Fruit fly (Drosophila melanogaster) whole organism, embryonic: ENCODE results near the gene Cdc14.

Source experiments
- B-H2 ChIP-seq: fragments of 200-800 bp; sonication (Bioruptor generic); optimal IDR thresholded peaks from 2 replicates; lab custom pipeline; 2018; ENCODE audit warnings: missing biosample characterization, mild to moderate bottlenecking, missing genetic modification characterization
- C15 ChIP-seq: fragments of 200-800 bp; sonication (Bioruptor generic); IDR thresholded peaks from 3 replicates; pipeline ENCODE4 v1.3.6; 2022; ENCODE audit warnings: missing biosample characterization, missing genetic modification characterization
- CG10321 ChIP-seq: fragments of 200-800 bp; sonication (Bioruptor generic); IDR thresholded peaks from 2 replicates; pipeline ENCODE4 v1.3.6; 2022; ENCODE audit warnings: missing biosample characterization, missing genetic modification characterization
- CG11456 ChIP-seq: fragments of 200-800 bp; sonication (Bioruptor generic); IDR thresholded peaks from 3 replicates; pipeline ENCODE4 v1.3.6; 2022; ENCODE audit warnings: missing biosample characterization, missing genetic modification characterization
- CG11696 ChIP-seq: fragments of 200-800 bp; sonication (Bioruptor generic); IDR thresholded peaks from 2 replicates; pipeline ENCODE4 v1.3.6; 2022; ENCODE audit warnings: missing biosample characterization, missing genetic modification characterization
- CG12236 ChIP-seq: fragments of 200-800 bp; sonication (Bioruptor generic); optimal IDR thresholded peaks from 2 replicates; lab custom pipeline; 2016; ENCODE audit warnings: missing biosample characterization, missing genetic modification characterization
- CG13287 ChIP-seq: fragments of 200-800 bp; sonication (Bioruptor generic); IDR thresholded peaks from 2 replicates; pipeline ENCODE4 v1.3.6; 2022; ENCODE audit warnings: missing biosample characterization, missing genetic modification characterization; ENCODE audit not compliant: partially characterized antibody
- CG14860 ChIP-seq: fragments of 200-800 bp; sonication (Bioruptor generic); IDR thresholded peaks from 3 replicates; pipeline ENCODE4 v1.3.6; 2022; ENCODE audit warnings: missing biosample characterization, missing genetic modification characterization; ENCODE audit not compliant: partially characterized antibody
- CG15269 ChIP-seq: fragments of 200-800 bp; sonication (Bioruptor generic); optimal IDR thresholded peaks from 2 replicates; lab custom pipeline; 2018; ENCODE audit warnings: missing biosample characterization, mild to moderate bottlenecking, missing genetic modification characterization, moderate library complexity
- CG1529 ChIP-seq: fragments of 200-800 bp; sonication (Bioruptor generic); optimal IDR thresholded peaks from 3 replicates; lab custom pipeline; 2018; ENCODE audit warnings: missing biosample characterization, missing genetic modification characterization
- CG1832 ChIP-seq: fragments of 200-800 bp; sonication (Bioruptor generic); optimal IDR thresholded peaks from 2 replicates; lab custom pipeline; 2017; ENCODE audit warnings: missing biosample characterization, mild to moderate bottlenecking, missing genetic modification characterization, inconsistent platforms
- CG31365 ChIP-seq: fragments of 200-800 bp; sonication (Bioruptor generic); optimal IDR thresholded peaks from 2 replicates; lab custom pipeline; 2018; ENCODE audit warnings: missing biosample characterization, mild to moderate bottlenecking, missing genetic modification characterization
- CG4617 ChIP-seq: fragments of 200-800 bp; sonication (Bioruptor generic); optimal IDR thresholded peaks from 3 replicates; lab custom pipeline; 2016; ENCODE audit warnings: missing biosample characterization, missing genetic modification characterization, borderline replicate concordance
- CG4707 ChIP-seq: fragments of 200-800 bp; sonication (Bioruptor generic); optimal IDR thresholded peaks from 2 replicates; lab custom pipeline; 2018; ENCODE audit warnings: missing biosample characterization, mild to moderate bottlenecking, missing genetic modification characterization, moderate library complexity
- CG6175 ChIP-seq: fragments of 200-800 bp; sonication (Bioruptor generic); IDR thresholded peaks from 3 replicates; pipeline ENCODE4 v1.3.6; 2022; ENCODE audit warnings: missing biosample characterization, missing genetic modification characterization
- CG6272 ChIP-seq: fragments of 200-800 bp; sonication (Bioruptor generic); IDR thresholded peaks from 2 replicates; pipeline ENCODE4 v1.3.6; 2022; ENCODE audit warnings: missing biosample characterization, missing genetic modification characterization
- CG8388 ChIP-seq: fragments of 200-800 bp; sonication (Bioruptor generic); optimal IDR thresholded peaks from 2 replicates; lab custom pipeline; 2019; ENCODE audit warnings: missing biosample characterization, mild to moderate bottlenecking, missing genetic modification characterization, moderate library complexity
- Deaf1 ChIP-seq: fragments of 200-800 bp; optimal IDR thresholded peaks from 3 replicates; lab custom pipeline; 2019; ENCODE audit warnings: missing biosample characterization, mild to moderate bottlenecking, missing genetic modification characterization, moderate library complexity
- Elba2 ChIP-seq: fragments of 200-800 bp; sonication (Bioruptor generic); optimal IDR thresholded peaks from 3 replicates; lab custom pipeline; 2016; ENCODE audit warnings: missing biosample characterization, missing genetic modification characterization
- Fer1 ChIP-seq: fragments of 200-800 bp; sonication (Bioruptor generic); optimal IDR thresholded peaks from 2 replicates; lab custom pipeline; 2017; ENCODE audit warnings: missing biosample characterization, mild to moderate bottlenecking, missing genetic modification characterization
- HHEX ChIP-seq: fragments of 200-800 bp; sonication (Bioruptor generic); optimal IDR thresholded peaks from 3 replicates; lab custom pipeline; 2017; ENCODE audit warnings: missing biosample characterization, mild to moderate bottlenecking, missing genetic modification characterization, missing genetic modification reagents
- Hmr ChIP-seq: fragments of 200-800 bp; sonication (Bioruptor generic); optimal IDR thresholded peaks from 3 replicates; lab custom pipeline; 2017; ENCODE audit warnings: mild to moderate bottlenecking, missing biosample characterization, missing genetic modification reagents, missing genetic modification characterization
- Hr3 ChIP-seq: fragments of 200-800 bp; sonication (Bioruptor generic); optimal IDR thresholded peaks from 3 replicates; lab custom pipeline; 2016; ENCODE audit warnings: missing biosample characterization, missing genetic modification characterization
- Hr51 ChIP-seq, 2 experiments: fragments of 200-800 bp; sonication (Bioruptor generic); optimal IDR thresholded peaks; 2 replicates in 1 of 2; 3 replicates in 1 of 2; lab custom pipeline; 2016 to 2018; ENCODE audit warnings: missing biosample characterization in 2 of 2, missing genetic modification characterization in 2 of 2, mild to moderate bottlenecking in 1 of 2, moderate library complexity in 1 of 2
- MBD-R2 ChIP-seq: fragments of 200-800 bp; sonication (Bioruptor generic); IDR thresholded peaks from 2 replicates; pipeline ENCODE4 v1.3.6; 2022; ENCODE audit warnings: missing biosample characterization, missing genetic modification characterization
- Nf-YB ChIP-seq: fragments of 200-800 bp; sonication (Bioruptor generic); optimal IDR thresholded peaks from 3 replicates; lab custom pipeline; 2019; ENCODE audit warnings: missing biosample characterization, mild to moderate bottlenecking, missing genetic modification characterization, moderate library complexity
- Ptx1 ChIP-seq: fragments of 200-800 bp; sonication (Bioruptor generic); IDR thresholded peaks from 2 replicates; pipeline ENCODE4 v1.3.6; 2022; ENCODE audit warnings: missing biosample characterization, missing genetic modification characterization
- Xrp1 ChIP-seq: fragments of 200-800 bp; sonication (Bioruptor generic); IDR thresholded peaks from 2 replicates; pipeline ENCODE4 v1.3.6; 2022; ENCODE audit warnings: missing biosample characterization, missing genetic modification characterization
- amos ChIP-seq: fragments of 200-800 bp; sonication (Bioruptor generic); IDR thresholded peaks from 2 replicates; pipeline ENCODE4 v1.3.6; 2022; ENCODE audit warnings: missing biosample characterization, missing genetic modification characterization; ENCODE audit not compliant: partially characterized antibody
- ara ChIP-seq: fragments of 200-800 bp; sonication (Bioruptor generic); IDR thresholded peaks from 2 replicates; pipeline ENCODE4 v1.3.6; 2022; ENCODE audit warnings: missing biosample characterization, missing genetic modification characterization
- az2 ChIP-seq: fragments of 200-800 bp; sonication (Bioruptor generic); optimal IDR thresholded peaks from 3 replicates; lab custom pipeline; 2016; ENCODE audit warnings: missing biosample characterization, missing genetic modification characterization
- bbx ChIP-seq: fragments of 200-800 bp; sonication (Bioruptor generic); IDR thresholded peaks from 2 replicates; pipeline ENCODE4 v1.3.6; 2022; ENCODE audit warnings: missing biosample characterization, missing genetic modification characterization; ENCODE audit not compliant: partially characterized antibody
- chinmo ChIP-seq: fragments of 200-800 bp; sonication (Bioruptor generic); IDR thresholded peaks from 4 replicates; pipeline ENCODE4 v1.3.6; 2022; ENCODE audit warnings: missing biosample characterization, missing genetic modification characterization; ENCODE audit not compliant: partially characterized antibody
- crol ChIP-seq: fragments of 200-800 bp; sonication (Bioruptor generic); IDR thresholded peaks from 2 replicates; pipeline ENCODE4 v1.3.6; 2022; ENCODE audit warnings: missing biosample characterization, missing genetic modification characterization
- ems ChIP-seq: fragments of 200-800 bp; sonication (Bioruptor generic); optimal IDR thresholded peaks from 3 replicates; lab custom pipeline; 2016; ENCODE audit warnings: missing biosample characterization, missing genetic modification characterization
- en ChIP-seq: fragments of 200-800 bp; sonication (Bioruptor generic); optimal IDR thresholded peaks from 2 replicates; lab custom pipeline; 2016; ENCODE audit warnings: missing biosample characterization, missing genetic modification characterization
- ewg ChIP-seq: fragments of 200-800 bp; sonication (Bioruptor generic); optimal IDR thresholded peaks from 3 replicates; lab custom pipeline; 2017; ENCODE audit warnings: mild to moderate bottlenecking, missing biosample characterization, missing genetic modification reagents, missing genetic modification characterization
- ftz-f1 ChIP-seq: fragments of 200-800 bp; sonication (Bioruptor generic); optimal IDR thresholded peaks from 2 replicates; lab custom pipeline; 2016; ENCODE audit warnings: missing biosample characterization, missing genetic modification characterization
- jumu ChIP-seq: fragments of 200-800 bp; sonication (Bioruptor generic); optimal IDR thresholded peaks from 3 replicates; lab custom pipeline; 2016; ENCODE audit warnings: missing biosample characterization, missing genetic modification characterization
- mld ChIP-seq: fragments of 200-800 bp; sonication (Bioruptor generic); IDR thresholded peaks from 3 replicates; pipeline ENCODE4 v1.3.6; 2022; ENCODE audit warnings: missing biosample characterization, missing genetic modification characterization; ENCODE audit not compliant: partially characterized antibody
- phol ChIP-seq: fragments of 200-800 bp; sonication (Bioruptor generic); optimal IDR thresholded peaks from 3 replicates; lab custom pipeline; 2018; ENCODE audit warnings: missing biosample characterization, mild to moderate bottlenecking, missing genetic modification characterization, moderate library complexity
- scrt ChIP-seq: fragments of 200-800 bp; sonication (Bioruptor generic); optimal IDR thresholded peaks from 2 replicates; lab custom pipeline; 2018; ENCODE audit warnings: missing biosample characterization, mild to moderate bottlenecking, missing genetic modification characterization, moderate library complexity
- sd ChIP-seq: fragments of 200-800 bp; sonication (Bioruptor generic); optimal IDR thresholded peaks from 3 replicates; lab custom pipeline; 2018; ENCODE audit warnings: missing biosample characterization, mild to moderate bottlenecking, missing genetic modification characterization, moderate library complexity
- sim ChIP-seq: fragments of 200-800 bp; sonication (Bioruptor generic); IDR thresholded peaks from 2 replicates; pipeline ENCODE4 v1.3.6; 2022; ENCODE audit warnings: missing biosample characterization, missing genetic modification characterization
- sqz ChIP-seq: fragments of 200-800 bp; sonication (Bioruptor generic); optimal IDR thresholded peaks from 3 replicates; lab custom pipeline; 2018; ENCODE audit warnings: missing biosample characterization, mild to moderate bottlenecking, missing genetic modification characterization
- stwl ChIP-seq: fragments of 200-800 bp; sonication (Bioruptor generic); optimal IDR thresholded peaks from 3 replicates; lab custom pipeline; 2018; ENCODE audit warnings: missing biosample characterization, mild to moderate bottlenecking, missing genetic modification characterization, moderate library complexity
- sug ChIP-seq: fragments of 200-800 bp; optimal IDR thresholded peaks from 2 replicates; lab custom pipeline; 2019; ENCODE audit warnings: missing biosample characterization, mild to moderate bottlenecking, missing genetic modification characterization, moderate library complexity
- tll ChIP-seq, 2 experiments: fragments of 200-800 bp in 1 of 2; fragments of >200 bp in 1 of 2; sonication (Bioruptor generic) in 1 of 2; optimal IDR thresholded peaks; 2 replicates each; lab custom pipeline; 2017 to 2019; ENCODE audit warnings: missing biosample characterization in 2 of 2, missing genetic modification characterization in 2 of 2, mild to moderate bottlenecking in 1 of 2, moderate library complexity in 1 of 2
- twi ChIP-seq: fragments of 200-800 bp; optimal IDR thresholded peaks from 2 replicates; lab custom pipeline; 2019; ENCODE audit warnings: missing biosample characterization, mild to moderate bottlenecking, missing genetic modification characterization, moderate library complexity

Gene Cdc14

DNA sequence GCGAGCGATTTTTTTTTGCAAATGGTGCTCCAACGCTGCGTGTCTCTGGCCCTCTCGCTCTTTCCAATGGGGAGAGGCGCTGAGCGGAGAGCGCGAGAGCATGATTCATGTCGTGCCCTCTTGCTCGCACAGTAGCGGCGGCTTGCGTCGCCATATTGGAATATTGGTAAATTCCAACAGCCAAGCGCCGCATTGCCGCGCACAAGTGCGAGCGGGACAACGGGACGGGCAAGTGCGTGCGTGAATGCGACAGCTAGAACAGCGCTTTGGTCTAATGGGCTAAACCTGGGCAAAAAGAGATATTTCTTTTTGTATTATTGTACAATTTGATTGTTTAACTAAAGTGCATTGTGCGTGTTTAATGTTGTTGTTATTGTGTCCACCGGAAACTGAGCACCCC, 17.7 kb upstream of the Cdc14 start (continued):
- TF ChIP-seq Elba2 (GFP tag; lab: Kevin White, UChicago) (peak; percentile 98), Xrp1 (GFP tag; lab: Robert Waterston, UW) (0 out of 2 replicates have a peak, but pooled peaks have one; percentile 15), Deaf1 (peak; percentile 55), CG1529 (GFP tag; lab: Kevin White, UChicago) (no peak), CG11696 (no peak), phol (tag; lab: Kevin White, UChicago) (peak; percentile 100), CG15269 (tag; lab: Kevin White, UChicago) (no peak), chinmo (GFP tag; lab: Robert Waterston, UW) (peak; percentile 78; the same call in 1 of the 4 replicates), sug (tag; lab: Kevin White, UChicago) (peak; percentile 48), CG10321 (peak; percentile 100), HHEX (GFP tag; lab: Kevin White, UChicago) (no peak), Hr51 (GFP tag; optimal IDR thresholded peaks at IDR 0.05; lab: Kevin White, UChicago) (peak in 1 of 2 experiments; percentile 13), amos (GFP tag; lab: Robert Waterston, UW) (peak; percentile 57), scrt (GFP tag; lab: Kevin White, UChicago) (peak; percentile 55), stwl (peak; percentile 9), ewg (GFP tag; lab: Kevin White, UChicago) (peak; percentile 73), MBD-R2 (GFP tag; lab: Robert Waterston, UW) (peak; percentile 30; the same call in 1 of the 2 replicates), CG6272 (peak; percentile 41; the same call in 1 of the 2 replicates), CG8388 (no peak), ftz-f1 (GFP tag; lab: Kevin White, UChicago) (peak; percentile 51), CG11456 (GFP tag; lab: Robert Waterston, UW) (no peak), crol (GFP tag; lab: Robert Waterston, UW) (peak; percentile 64), CG4617 (GFP tag; lab: Kevin White, UChicago) (peak; percentile 73), CG12236 (GFP tag; lab: Kevin White, UChicago) (no peak), Fer1 (GFP tag; lab: Kevin White, UChicago) (no peak), tll (GFP tag; optimal IDR thresholded peaks at IDR 0.05; lab: Kevin White, UChicago) (peak in 1 of 2 experiments; percentile 76), Ptx1 (GFP tag; lab: Robert Waterston, UW) (no peak), CG6175 (GFP tag; lab: Robert Waterston, UW) (no peak), sd (peak; percentile 100), az2 (GFP tag; lab: Kevin White, UChicago) (no peak), ems (GFP tag; lab: Kevin White, UChicago) (no peak), CG13287 (GFP tag; lab: Robert Waterston, UW) (peak; percentile 16; the same call in 1 of the 2 replicates), twi (peak; percentile 53), Hmr (GFP tag; lab: Kevin White, UChicago) (peak; percentile 39), en (GFP tag; lab: Kevin White, UChicago) (no peak), sqz (GFP tag; lab: Kevin White, UChicago) (peak; percentile 98), CG31365 (tag; lab: Kevin White, UChicago) (peak; percentile 3), Nf-YB (peak; percentile 49), bbx (GFP tag; lab: Robert Waterston, UW) (peak; percentile 69), CG14860 (GFP tag; lab: Robert Waterston, UW) (peak; percentile 61; the same call in 2 of the 3 replicates), ara (peak; percentile 61), C15 (GFP tag; lab: Robert Waterston, UW) (no peak), sim (no peak), mld (GFP tag; lab: Robert Waterston, UW) (peak; percentile 74; the same call in 2 of the 3 replicates), jumu (peak; percentile 31), B-H2 (GFP tag; lab: Kevin White, UChicago) (peak; percentile 64), CG1832 (GFP tag; lab: Kevin White, UChicago) (peak; percentile 99), Hr3 (GFP tag; lab: Kevin White, UChicago) (no peak), CG4707 (no peak)
